Fruit fly (Drosophila melanogaster) whole organism, embryonic: ENCODE results near the gene htl.

Experiments
- ATbp ChIP-seq: fragments of 200-800 bp; sonication (Bioruptor generic); optimal IDR thresholded peaks from 2 replicates; lab custom pipeline; 2017; ENCODE audit warnings: missing biosample characterization, mild to moderate bottlenecking, missing genetic modification characterization, missing genetic modification reagents
- CG10274 ChIP-seq: fragments of 200-800 bp; sonication (Bioruptor generic); optimal IDR thresholded peaks from 3 replicates; lab custom pipeline; 2017; ENCODE audit warnings: missing biosample characterization, mild to moderate bottlenecking, missing genetic modification characterization
- CG11504 ChIP-seq: fragments of 200-800 bp; sonication (Bioruptor generic); optimal IDR thresholded peaks from 3 replicates; lab custom pipeline; 2019; ENCODE audit warnings: missing biosample characterization, mild to moderate bottlenecking, missing genetic modification characterization, moderate library complexity
- CG11695 ChIP-seq: fragments of 200-800 bp; sonication (Bioruptor generic); IDR thresholded peaks from 3 replicates; pipeline ENCODE4 v1.3.6; 2022; ENCODE audit warnings: missing biosample characterization, missing genetic modification characterization
- CG1233 ChIP-seq: fragments of 200-800 bp; sonication (Bioruptor generic); optimal IDR thresholded peaks from 4 replicates; lab custom pipeline; 2018; ENCODE audit warnings: missing biosample characterization, mild to moderate bottlenecking, missing genetic modification characterization
- CG12659 ChIP-seq: fragments of 200-800 bp; sonication (Bioruptor generic); optimal IDR thresholded peaks from 3 replicates; lab custom pipeline; 2017; ENCODE audit warnings: mild to moderate bottlenecking, missing biosample characterization, missing genetic modification reagents, missing genetic modification characterization
- CG13624 ChIP-seq: fragments of 200-800 bp; sonication (Bioruptor generic); optimal IDR thresholded peaks from 2 replicates; lab custom pipeline; 2016; ENCODE audit warnings: missing biosample characterization, missing genetic modification characterization
- CG15479 ChIP-seq: fragments of 200-800 bp; sonication (Bioruptor generic); optimal IDR thresholded peaks from 3 replicates; lab custom pipeline; 2019; ENCODE audit warnings: missing biosample characterization, mild to moderate bottlenecking, missing genetic modification characterization, moderate library complexity
- CG17829 ChIP-seq: fragments of 200-800 bp; optimal IDR thresholded peaks from 2 replicates; lab custom pipeline; 2019; ENCODE audit warnings: missing biosample characterization, mild to moderate bottlenecking, missing genetic modification characterization, moderate library complexity
- CG18262 ChIP-seq: fragments of 200-800 bp; optimal IDR thresholded peaks from 3 replicates; lab custom pipeline; 2019; ENCODE audit warnings: missing biosample characterization, mild to moderate bottlenecking, missing genetic modification characterization, moderate library complexity
- CG2120 ChIP-seq: fragments of 200-800 bp; sonication (Bioruptor generic); optimal IDR thresholded peaks from 3 replicates; lab custom pipeline; 2016; ENCODE audit warnings: missing biosample characterization, missing genetic modification characterization
- CG31441 ChIP-seq: fragments of 200-800 bp; sonication (Bioruptor generic); IDR thresholded peaks from 2 replicates; pipeline ENCODE4 v1.3.6; 2022; ENCODE audit warnings: missing biosample characterization, missing genetic modification characterization
- CG3281 ChIP-seq: fragments of 200-800 bp; sonication (Bioruptor generic); optimal IDR thresholded peaks from 3 replicates; lab custom pipeline; 2017; ENCODE audit warnings: missing biosample characterization, mild to moderate bottlenecking, missing genetic modification characterization
- CG33213 ChIP-seq: fragments of 200-800 bp; sonication (Bioruptor generic); optimal IDR thresholded peaks from 3 replicates; lab custom pipeline; 2016; ENCODE audit warnings: missing biosample characterization, missing genetic modification characterization
- CG34376 ChIP-seq: fragments of 200-800 bp; sonication (Bioruptor generic); optimal IDR thresholded peaks from 2 replicates; lab custom pipeline; 2018; ENCODE audit warnings: missing biosample characterization, mild to moderate bottlenecking, missing genetic modification characterization
- CG6175 ChIP-seq: fragments of 200-800 bp; sonication (Bioruptor generic); IDR thresholded peaks from 3 replicates; pipeline ENCODE4 v1.3.6; 2022; ENCODE audit warnings: missing biosample characterization, missing genetic modification characterization
- CG6254 ChIP-seq: fragments of 200-800 bp; sonication (Bioruptor generic); optimal IDR thresholded peaks from 3 replicates; lab custom pipeline; 2017; ENCODE audit warnings: mild to moderate bottlenecking, missing biosample characterization, missing genetic modification reagents, missing genetic modification characterization
- CG7271 ChIP-seq: fragments of 200-800 bp; sonication (Bioruptor generic); optimal IDR thresholded peaks from 2 replicates; lab custom pipeline; 2018; ENCODE audit warnings: missing biosample characterization, mild to moderate bottlenecking, missing genetic modification characterization, moderate library complexity
- CG7357 ChIP-seq: fragments of 200-800 bp; sonication (Bioruptor generic); IDR thresholded peaks from 3 replicates; pipeline ENCODE4 v1.3.6; 2022; ENCODE audit warnings: missing biosample characterization, missing genetic modification characterization
- CG8388 ChIP-seq: fragments of 200-800 bp; sonication (Bioruptor generic); optimal IDR thresholded peaks from 2 replicates; lab custom pipeline; 2019; ENCODE audit warnings: missing biosample characterization, mild to moderate bottlenecking, missing genetic modification characterization, moderate library complexity
- CG8924 ChIP-seq: fragments of 200-800 bp; optimal IDR thresholded peaks from 3 replicates; lab custom pipeline; 2019; ENCODE audit warnings: missing biosample characterization, mild to moderate bottlenecking, missing genetic modification characterization, moderate library complexity
- D19A ChIP-seq: fragments of 200-800 bp; optimal IDR thresholded peaks from 3 replicates; lab custom pipeline; 2019; ENCODE audit warnings: missing biosample characterization, mild to moderate bottlenecking, missing genetic modification characterization, moderate library complexity
- ERR ChIP-seq: fragments of 200-800 bp; sonication (Bioruptor generic); optimal IDR thresholded peaks from 2 replicates; lab custom pipeline; 2016; ENCODE audit warnings: missing biosample characterization, missing genetic modification characterization
- Hmx ChIP-seq: fragments of 200-800 bp; sonication (Bioruptor generic); optimal IDR thresholded peaks from 2 replicates; lab custom pipeline; 2016; ENCODE audit warnings: missing biosample characterization, missing genetic modification characterization
- Max ChIP-seq: fragments of 200-800 bp; sonication (Bioruptor generic); optimal IDR thresholded peaks from 2 replicates; lab custom pipeline; 2016; ENCODE audit warnings: missing biosample characterization, mild to moderate bottlenecking, missing genetic modification characterization
- Med ChIP-seq: fragments of 200-800 bp; sonication (Bioruptor generic); peaks from one replicate; lab custom pipeline; 2016; ENCODE audit warnings: missing biosample characterization, missing genetic modification characterization, mild to moderate bottlenecking, inconsistent platforms, moderate library complexity
- Meics ChIP-seq: fragments of 200-800 bp; sonication (Bioruptor generic); optimal IDR thresholded peaks from 2 replicates; lab custom pipeline; 2017; ENCODE audit warnings: missing biosample characterization, mild to moderate bottlenecking, missing genetic modification characterization
- Neu2 ChIP-seq: fragments of 200-800 bp; sonication (Bioruptor generic); optimal IDR thresholded peaks from 3 replicates; lab custom pipeline; 2016; ENCODE audit warnings: missing biosample characterization, missing genetic modification characterization, borderline replicate concordance
- Nf-YB ChIP-seq: fragments of 200-800 bp; sonication (Bioruptor generic); optimal IDR thresholded peaks from 3 replicates; lab custom pipeline; 2019; ENCODE audit warnings: missing biosample characterization, mild to moderate bottlenecking, missing genetic modification characterization, moderate library complexity
- Oli ChIP-seq: fragments of 200-800 bp; sonication (Bioruptor generic); optimal IDR thresholded peaks from 2 replicates; lab custom pipeline; 2018; ENCODE audit warnings: missing biosample characterization, mild to moderate bottlenecking, missing genetic modification characterization, moderate library complexity
- Rfx ChIP-seq: fragments of 200-800 bp; sonication (Bioruptor generic); IDR thresholded peaks from 2 replicates; pipeline ENCODE4 v1.3.6; 2022; ENCODE audit warnings: missing biosample characterization, missing genetic modification characterization
- Spps ChIP-seq: fragments of 200-800 bp; sonication (Bioruptor generic); optimal IDR thresholded peaks from 2 replicates; lab custom pipeline; 2018; ENCODE audit warnings: missing biosample characterization, mild to moderate bottlenecking, missing genetic modification characterization
- Xbp1 ChIP-seq: fragments of 200-800 bp; sonication (Bioruptor generic); optimal IDR thresholded peaks from 3 replicates; lab custom pipeline; 2016; ENCODE audit warnings: missing biosample characterization, mild to moderate bottlenecking, missing genetic modification characterization
- Xrp1 ChIP-seq: fragments of 200-800 bp; sonication (Bioruptor generic); IDR thresholded peaks from 2 replicates; pipeline ENCODE4 v1.3.6; 2022; ENCODE audit warnings: missing biosample characterization, missing genetic modification characterization
- danr ChIP-seq: fragments of 200-800 bp; sonication (Bioruptor generic); IDR thresholded peaks from 2 replicates; pipeline ENCODE4 v1.3.6; 2022; ENCODE audit warnings: missing biosample characterization, missing genetic modification characterization
- gem ChIP-seq: fragments of 200-800 bp; sonication (Bioruptor generic); optimal IDR thresholded peaks from 2 replicates; lab custom pipeline; 2019; ENCODE audit warnings: missing biosample characterization, mild to moderate bottlenecking, missing genetic modification characterization, moderate library complexity
- hkb ChIP-seq, 2 experiments: fragments of 200-800 bp in 1 of 2; fragments of >200 bp in 1 of 2; sonication (Bioruptor generic) in 1 of 2; IDR thresholded peaks in 1 of 2; optimal IDR thresholded peaks in 1 of 2; 2 replicates each; pipeline versions ENCODE4 v1.3.6 to Lab custom; 2017 to 2022; ENCODE audit warnings: missing biosample characterization in 1 of 2, missing genetic modification characterization in 1 of 2
- hth ChIP-seq: fragments of >200 bp; optimal IDR thresholded peaks from 2 replicates; lab custom pipeline; 2017; ENCODE audit warnings: inconsistent platforms
- ind ChIP-seq: fragments of 200-800 bp; sonication (Bioruptor generic); optimal IDR thresholded peaks from 3 replicates; lab custom pipeline; 2016; ENCODE audit warnings: missing biosample characterization, missing genetic modification characterization
- lab ChIP-seq: fragments of 200-800 bp; sonication (Bioruptor generic); optimal IDR thresholded peaks from 3 replicates; lab custom pipeline; 2017; ENCODE audit warnings: missing biosample characterization, missing genetic modification characterization, mild to moderate bottlenecking, moderate library complexity, missing genetic modification reagents
- lov ChIP-seq, 2 experiments: fragments of 200-800 bp in 1 of 2; fragments of >200 bp in 1 of 2; sonication (Bioruptor generic) in 1 of 2; IDR thresholded peaks in 1 of 2; optimal IDR thresholded peaks in 1 of 2; 2 replicates in 1 of 2; 3 replicates in 1 of 2; pipeline versions ENCODE4 v1.3.6 to Lab custom; 2017 to 2022; ENCODE audit warnings: missing biosample characterization in 1 of 2, missing genetic modification characterization in 1 of 2
- nau ChIP-seq: fragments of 200-800 bp; sonication (Bioruptor generic); optimal IDR thresholded peaks from 3 replicates; lab custom pipeline; 2017; ENCODE audit warnings: missing biosample characterization, mild to moderate bottlenecking, missing genetic modification characterization, missing genetic modification reagents
- oc ChIP-seq: fragments of 200-800 bp; sonication (Bioruptor generic); optimal IDR thresholded peaks from 2 replicates; lab custom pipeline; 2018; ENCODE audit warnings: missing biosample characterization, mild to moderate bottlenecking, missing genetic modification characterization, moderate library complexity
- onecut ChIP-seq: fragments of 200-800 bp; sonication (Bioruptor generic); IDR thresholded peaks from 2 replicates; pipeline ENCODE4 v1.3.6; 2022; ENCODE audit warnings: missing biosample characterization, missing genetic modification characterization
- pros ChIP-seq: fragments of 200-800 bp; sonication (Bioruptor generic); optimal IDR thresholded peaks from 3 replicates; lab custom pipeline; 2019; ENCODE audit warnings: missing biosample characterization, mild to moderate bottlenecking, missing genetic modification characterization, moderate library complexity
- sens-2 ChIP-seq: fragments of 200-800 bp; sonication (Bioruptor generic); IDR thresholded peaks from 2 replicates; pipeline ENCODE4 v1.3.6; 2022; ENCODE audit warnings: missing biosample characterization, missing genetic modification characterization
- sr ChIP-seq: fragments of 200-800 bp; sonication (Bioruptor generic); IDR thresholded peaks from 3 replicates; pipeline ENCODE4 v1.3.6; 2022; ENCODE audit warnings: missing biosample characterization, missing genetic modification characterization
- wdn ChIP-seq: fragments of 200-800 bp; sonication (Bioruptor generic); IDR thresholded peaks from 2 replicates; pipeline ENCODE4 v1.3.6; 2022; ENCODE audit warnings: missing biosample characterization, missing genetic modification characterization

The htl gene

DNA sequence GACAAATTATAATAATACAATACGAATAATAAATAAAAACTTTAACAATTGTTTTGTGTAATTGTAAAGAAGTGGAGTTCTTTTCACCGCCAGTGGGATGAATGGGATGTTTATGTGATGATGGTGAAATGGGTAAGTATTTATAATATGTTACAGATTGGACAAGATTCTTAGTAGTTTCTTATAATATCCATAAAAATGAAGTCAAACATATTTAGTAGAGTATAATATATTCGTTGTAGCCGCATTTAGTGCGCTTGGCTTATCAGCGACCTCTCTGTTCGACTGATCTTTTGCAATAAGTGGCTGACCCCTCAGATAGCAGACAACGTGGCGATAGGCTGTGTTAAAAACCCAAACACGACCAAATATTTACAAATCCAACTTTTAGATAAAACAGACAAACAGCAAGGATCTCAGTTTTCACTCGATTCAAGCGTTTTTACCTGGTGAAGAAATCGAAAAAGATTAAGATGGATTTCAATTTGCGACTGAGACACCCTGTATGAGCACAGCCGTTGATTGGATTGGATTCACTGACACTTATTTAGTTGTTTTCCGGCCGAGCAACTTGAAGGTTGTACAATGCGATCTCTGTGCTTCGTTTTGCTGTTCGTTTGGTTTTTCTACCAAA lies 33.8 kb downstream of the htl start, which contains the start of gene DNaseII (continued):
- TF ChIP-seq CG8924 (peak; percentile 38), wdn (GFP tag; lab: Robert Waterston, UW) (no peak), CG17829 (tag; lab: Kevin White, UChicago) (peak; percentile 14), D19A (tag; lab: Kevin White, UChicago) (peak; percentile 90), lov (optimal IDR thresholded peaks at IDR 0.05; lab: Kevin White, UChicago) (no peak), lov (GFP tag; IDR thresholded peaks at IDR 0.05; lab: Robert Waterston, UW) (0 out of 3 replicates have a peak, but pooled peaks have one; percentile 39), CG15479 (GFP tag; lab: Kevin White, UChicago) (peak; percentile 85), CG11695 (GFP tag; lab: Robert Waterston, UW) (peak; percentile 54; the same call in 1 of the 3 replicates), sr (GFP tag; lab: Robert Waterston, UW) (no peak), Spps (no peak), CG6175 (GFP tag; lab: Robert Waterston, UW) (no peak), danr (GFP tag; lab: Robert Waterston, UW) (no peak), onecut (GFP tag; lab: Robert Waterston, UW) (peak; percentile 41; the same call in 1 of the 2 replicates), pros (peak; percentile 17), Meics (GFP tag; lab: Kevin White, UChicago) (peak; percentile 53), CG2120 (peak; percentile 52), CG10274 (GFP tag; lab: Kevin White, UChicago) (peak; percentile 84), sens-2 (GFP tag; lab: Robert Waterston, UW) (peak; percentile 44; the same call in 1 of the 2 replicates), Rfx (GFP tag; lab: Robert Waterston, UW) (peak; percentile 58; the same call in 1 of the 2 replicates), Max (GFP tag; lab: Kevin White, UChicago) (peak; percentile 10), hth (lab: Kevin White, UChicago) (no peak), Oli (tag; lab: Kevin White, UChicago) (peak; percentile 3), Xrp1 (GFP tag; lab: Robert Waterston, UW) (peak; percentile 55; the same call in 1 of the 2 replicates), gem (peak; percentile 51), Med (peak; percentile 91), CG31441 (GFP tag; lab: Robert Waterston, UW) (peak; percentile 34; the same call in 1 of the 2 replicates), CG18262 (peak; percentile 12), CG8388 (GFP tag; lab: Kevin White, UChicago) (peak; percentile 10), CG1233 (GFP tag; lab: Kevin White, UChicago) (peak; percentile 46), ATbp (GFP tag; lab: Kevin White, UChicago) (peak; percentile 29), hkb (optimal IDR thresholded peaks at IDR 0.05; lab: Kevin White, UChicago) (no peak), hkb (GFP tag; IDR thresholded peaks at IDR 0.05; lab: Robert Waterston, UW) (peak; percentile 72), ind (GFP tag; lab: Kevin White, UChicago) (peak; percentile 38), Hmx (GFP tag; lab: Kevin White, UChicago) (no peak), nau (GFP tag; lab: Kevin White, UChicago) (no peak), oc (tag; lab: Kevin White, UChicago) (no peak), Xbp1 (GFP tag; lab: Kevin White, UChicago) (peak; percentile 31), CG7357 (GFP tag; lab: Robert Waterston, UW) (no peak), CG33213 (GFP tag; lab: Kevin White, UChicago) (no peak), CG34376 (GFP tag; lab: Kevin White, UChicago) (peak; percentile 24), CG7271 (tag; lab: Kevin White, UChicago) (no peak), CG13624 (GFP tag; lab: Kevin White, UChicago) (peak; percentile 14), CG6254 (GFP tag; lab: Kevin White, UChicago) (peak; percentile 67), CG12659 (GFP tag; lab: Kevin White, UChicago) (peak; percentile 38), lab (peak; percentile 74), CG3281 (peak; percentile 63), Neu2 (GFP tag; lab: Kevin White, UChicago) (no peak), CG11504 (tag; lab: Kevin White, UChicago) (peak; percentile 56), Nf-YB (GFP tag; lab: Kevin White, UChicago) (peak; percentile 20), ERR (GFP tag; lab: Kevin White, UChicago) (peak; percentile 17)
